Worm (Caenorhabditis elegans) whole organism, midembryonic: Measurements from ENCODE around the gene C16C8.27.

Experiments
- cog-1 ChIP-seq: sonication (generic microtip); optimal IDR thresholded peaks from 2 replicates; lab custom pipeline; 2016; ENCODE audit warnings: missing genetic modification characterization, missing compliant biosample characterization
- flt-1 ChIP-seq: fragments of 200-800 bp; sonication (Bioruptor generic); IDR thresholded peaks from 2 replicates; pipeline ENCODE4 v1.3.6; 2022; ENCODE audit warnings: missing genetic modification characterization, missing compliant biosample characterization
- med-1 ChIP-seq: sonication (generic microtip); optimal IDR thresholded peaks from 2 replicates; lab custom pipeline; 2017; ENCODE audit warnings: missing genetic modification characterization, mild to moderate bottlenecking, missing compliant biosample characterization, antibody characterized with exemption, missing genetic modification reagents; ENCODE audit not compliant: insufficient read depth
- ref-1 ChIP-seq: fragments of 200-800 bp; sonication (Bioruptor generic); conservative IDR thresholded peaks from 2 replicates; pipeline ENCODE4 v1.3.6; 2022; ENCODE audit warnings: missing genetic modification reagents, missing genetic modification characterization, missing compliant biosample characterization
- tab-1 ChIP-seq: fragments of 200-800 bp; sonication (Bioruptor generic); IDR thresholded peaks from 2 replicates; pipeline ENCODE4 v1.3.6; 2022; ENCODE audit warnings: missing genetic modification characterization, missing compliant biosample characterization
- ztf-23 ChIP-seq: fragments of 200-800 bp; sonication (Bioruptor generic); IDR thresholded peaks from 2 replicates; pipeline ENCODE4 v1.3.6; 2022; ENCODE audit warnings: missing genetic modification reagents, missing genetic modification characterization, missing compliant biosample characterization
- ztf-29 ChIP-seq: fragments of 200-800 bp; sonication (Bioruptor generic); IDR thresholded peaks from 2 replicates; pipeline ENCODE4 v1.3.6; 2022; ENCODE audit warnings: missing genetic modification reagents, missing genetic modification characterization, missing compliant biosample characterization

ce11 chrII:3482231-3482630 lies 40.8 kb downstream of the C16C8.27 start, which contains the start of gene smu-2:
- peak; percentile 74 for TF ChIP-seq ztf-23 (GFP tag; lab: Robert Waterston, UW)
- peak; percentile 39 for TF ChIP-seq cog-1 (tag; lab: Kevin White, UChicago)
- no peak for TF ChIP-seq tab-1 (GFP tag; lab: Robert Waterston, UW)
- TF ChIP-seq ztf-29, result no peak
- TF ChIP-seq ref-1, result no peak
- no peak for TF ChIP-seq med-1 (GFP tag; lab: Kevin White, UChicago)
- TF ChIP-seq flt-1 (GFP tag; lab: Robert Waterston, UW), result peak; percentile 67; the same call in 1 of the 2 replicates
